Fruit fly (Drosophila melanogaster) whole organism, embryonic: ENCODE measurements around the gene sau.
A peak's percentile ranks its signal among the peaks of the same experiment; 100 is the strongest.

Source experiments
- CG11456 ChIP-seq: fragments of 200-800 bp; sonication (Bioruptor generic); IDR thresholded peaks from 3 replicates; pipeline ENCODE4 v1.3.6; 2022; ENCODE audit warnings: missing biosample characterization, missing genetic modification characterization
- CG11504 ChIP-seq: fragments of 200-800 bp; sonication (Bioruptor generic); optimal IDR thresholded peaks from 3 replicates; lab custom pipeline; 2019; ENCODE audit warnings: missing biosample characterization, mild to moderate bottlenecking, missing genetic modification characterization, moderate library complexity
- CG13775 ChIP-seq: fragments of 200-800 bp; sonication (Bioruptor generic); optimal IDR thresholded peaks from 3 replicates; lab custom pipeline; 2017; ENCODE audit warnings: missing biosample characterization, mild to moderate bottlenecking, missing genetic modification characterization
- CG14441 ChIP-seq: fragments of 200-800 bp; sonication (Bioruptor generic); IDR thresholded peaks from 2 replicates; pipeline ENCODE4 v1.3.6; 2022; ENCODE audit warnings: missing biosample characterization, missing genetic modification characterization
- CG15514 ChIP-seq: fragments of 200-800 bp; sonication (Bioruptor generic); optimal IDR thresholded peaks from 3 replicates; lab custom pipeline; 2017; ENCODE audit warnings: missing biosample characterization, missing genetic modification characterization, mild to moderate bottlenecking, moderate library complexity, missing genetic modification reagents
- CG1603 ChIP-seq: fragments of 200-800 bp; sonication (Bioruptor generic); optimal IDR thresholded peaks from 2 replicates; lab custom pipeline; 2019; ENCODE audit warnings: missing biosample characterization, mild to moderate bottlenecking, missing genetic modification characterization, moderate library complexity
- CG17328 ChIP-seq: fragments of 200-800 bp; sonication (Bioruptor generic); IDR thresholded peaks from 2 replicates; pipeline ENCODE4 v1.3.6; 2022; ENCODE audit warnings: missing biosample characterization, missing genetic modification characterization
- CG2712 ChIP-seq: fragments of 200-800 bp; optimal IDR thresholded peaks from 3 replicates; lab custom pipeline; 2019; ENCODE audit warnings: missing biosample characterization, mild to moderate bottlenecking, missing genetic modification characterization, moderate library complexity
- CG3163 ChIP-seq: fragments of 200-800 bp; sonication (Bioruptor generic); optimal IDR thresholded peaks from 3 replicates; lab custom pipeline; 2016; ENCODE audit warnings: missing biosample characterization, missing genetic modification characterization
- CG4424 ChIP-seq: fragments of 200-800 bp; sonication (Bioruptor generic); optimal IDR thresholded peaks from 3 replicates; lab custom pipeline; 2016; ENCODE audit warnings: missing biosample characterization, missing genetic modification characterization
- CG6689 ChIP-seq: fragments of 200-800 bp; sonication (Bioruptor generic); IDR thresholded peaks from 2 replicates; pipeline ENCODE4 v1.3.6; 2022; ENCODE audit warnings: missing biosample characterization, missing genetic modification characterization
- CG7357 ChIP-seq: fragments of 200-800 bp; sonication (Bioruptor generic); IDR thresholded peaks from 3 replicates; pipeline ENCODE4 v1.3.6; 2022; ENCODE audit warnings: missing biosample characterization, missing genetic modification characterization
- CG7745 ChIP-seq: fragments of 200-800 bp; sonication (Bioruptor generic); optimal IDR thresholded peaks from 2 replicates; lab custom pipeline; 2018; ENCODE audit warnings: missing biosample characterization, mild to moderate bottlenecking, missing genetic modification characterization, moderate library complexity
- CG9876 ChIP-seq: fragments of 200-800 bp; sonication (Bioruptor generic); optimal IDR thresholded peaks from 2 replicates; lab custom pipeline; 2016; ENCODE audit warnings: missing biosample characterization, missing genetic modification characterization
- D ChIP-seq, 2 experiments: fragments of 200-800 bp in 1 of 2; fragments of >200 bp in 1 of 2; sonication (Bioruptor generic) in 1 of 2; optimal IDR thresholded peaks; 2 replicates in 1 of 2; 3 replicates in 1 of 2; lab custom pipeline; 2017; ENCODE audit warnings: mild to moderate bottlenecking in 1 of 2, missing biosample characterization in 1 of 2, missing genetic modification characterization in 1 of 2, missing genetic modification reagents in 1 of 2
- D19A ChIP-seq: fragments of 200-800 bp; optimal IDR thresholded peaks from 3 replicates; lab custom pipeline; 2019; ENCODE audit warnings: missing biosample characterization, mild to moderate bottlenecking, missing genetic modification characterization, moderate library complexity
- Ets65A ChIP-seq: fragments of 200-800 bp; sonication (Bioruptor generic); peaks from one replicate; lab custom pipeline; 2016; ENCODE audit warnings: missing biosample characterization, missing genetic modification characterization
- HLH3B ChIP-seq: fragments of 200-800 bp; sonication (Bioruptor generic); IDR thresholded peaks from 2 replicates; pipeline ENCODE4 v1.3.6; 2022; ENCODE audit warnings: missing biosample characterization, missing genetic modification characterization
- Hmr ChIP-seq: fragments of 200-800 bp; sonication (Bioruptor generic); optimal IDR thresholded peaks from 3 replicates; lab custom pipeline; 2017; ENCODE audit warnings: mild to moderate bottlenecking, missing biosample characterization, missing genetic modification reagents, missing genetic modification characterization
- Sox102F ChIP-seq: fragments of 200-800 bp; sonication (Bioruptor generic); optimal IDR thresholded peaks from 2 replicates; lab custom pipeline; 2018; ENCODE audit warnings: missing biosample characterization, mild to moderate bottlenecking, missing genetic modification characterization, moderate library complexity
- Xbp1 ChIP-seq: fragments of 200-800 bp; sonication (Bioruptor generic); optimal IDR thresholded peaks from 3 replicates; lab custom pipeline; 2016; ENCODE audit warnings: missing biosample characterization, mild to moderate bottlenecking, missing genetic modification characterization
- ara ChIP-seq: fragments of 200-800 bp; sonication (Bioruptor generic); IDR thresholded peaks from 2 replicates; pipeline ENCODE4 v1.3.6; 2022; ENCODE audit warnings: missing biosample characterization, missing genetic modification characterization
- dmrt11E ChIP-seq: fragments of 200-800 bp; sonication (Bioruptor generic); optimal IDR thresholded peaks from 3 replicates; lab custom pipeline; 2018; ENCODE audit warnings: missing biosample characterization, mild to moderate bottlenecking, missing genetic modification characterization, moderate library complexity
- dysf ChIP-seq: fragments of 200-800 bp; sonication (Bioruptor generic); IDR thresholded peaks from 3 replicates; pipeline ENCODE4 v1.3.6; 2022; ENCODE audit warnings: missing biosample characterization, missing genetic modification characterization
- gce ChIP-seq: fragments of 200-800 bp; sonication (Bioruptor generic); IDR thresholded peaks from 3 replicates; pipeline ENCODE4 v1.3.6; 2022; ENCODE audit warnings: missing biosample characterization, missing genetic modification characterization
- gem ChIP-seq: fragments of 200-800 bp; sonication (Bioruptor generic); optimal IDR thresholded peaks from 2 replicates; lab custom pipeline; 2019; ENCODE audit warnings: missing biosample characterization, mild to moderate bottlenecking, missing genetic modification characterization, moderate library complexity
- h ChIP-seq: fragments of >200 bp; optimal IDR thresholded peaks from 2 replicates; lab custom pipeline; 2017
- mam ChIP-seq: fragments of 200-800 bp; sonication (Bioruptor generic); optimal IDR thresholded peaks from 3 replicates; lab custom pipeline; 2016; ENCODE audit warnings: missing biosample characterization, missing genetic modification characterization
- pan ChIP-seq, 4 experiments: fragments of >200 bp in 3 of 4; fragments of 200-800 bp in 1 of 4; sonication (Bioruptor generic) in 1 of 4; optimal IDR thresholded peaks in 3 of 4; IDR thresholded peaks in 1 of 4; 2 replicates each; pipeline versions ENCODE4 v1.3.6 to Lab custom; 2017 to 2022; ENCODE audit warnings: missing biosample characterization in 2 of 4, missing genetic modification characterization in 2 of 4, mixed read lengths in 1 of 4
- prd ChIP-seq, 3 experiments: fragments of >200 bp in 2 of 3; fragments of 200-800 bp in 1 of 3; sonication (Bioruptor generic) in 1 of 3; optimal IDR thresholded peaks in 2 of 3; IDR thresholded peaks in 1 of 3; 2 replicates in 2 of 3; 3 replicates in 1 of 3; pipeline versions ENCODE4 v1.3.6 to Lab custom; 2017 to 2022; ENCODE audit warnings: missing biosample characterization in 1 of 3, missing genetic modification characterization in 1 of 3
- pros ChIP-seq: fragments of 200-800 bp; sonication (Bioruptor generic); optimal IDR thresholded peaks from 3 replicates; lab custom pipeline; 2019; ENCODE audit warnings: missing biosample characterization, mild to moderate bottlenecking, missing genetic modification characterization, moderate library complexity
- ranshi ChIP-seq: fragments of 200-800 bp; sonication (Bioruptor generic); IDR thresholded peaks from 2 replicates; pipeline ENCODE4 v1.3.6; 2022; ENCODE audit warnings: missing biosample characterization, missing genetic modification characterization
- row ChIP-seq: fragments of 200-800 bp; sonication (Bioruptor generic); IDR thresholded peaks from 3 replicates; pipeline ENCODE4 v1.3.6; 2022; ENCODE audit warnings: missing biosample characterization, missing genetic modification characterization
- sens ChIP-seq: fragments of 200-800 bp; sonication (Bioruptor generic); peaks from one replicate; lab custom pipeline; 2016; ENCODE audit warnings: missing biosample characterization, missing genetic modification characterization
- sens-2 ChIP-seq: fragments of 200-800 bp; sonication (Bioruptor generic); IDR thresholded peaks from 2 replicates; pipeline ENCODE4 v1.3.6; 2022; ENCODE audit warnings: missing biosample characterization, missing genetic modification characterization
- seq ChIP-seq: fragments of 200-800 bp; sonication (Bioruptor generic); IDR thresholded peaks from 2 replicates; pipeline ENCODE4 v1.3.6; 2022; ENCODE audit warnings: missing biosample characterization, missing genetic modification characterization
- slbo ChIP-seq: fragments of 200-800 bp; sonication (Bioruptor generic); IDR thresholded peaks from 2 replicates; pipeline ENCODE4 v1.3.6; 2022; ENCODE audit warnings: missing biosample characterization, missing genetic modification characterization
- sr ChIP-seq: fragments of 200-800 bp; sonication (Bioruptor generic); IDR thresholded peaks from 3 replicates; pipeline ENCODE4 v1.3.6; 2022; ENCODE audit warnings: missing biosample characterization, missing genetic modification characterization
- ttk ChIP-seq: fragments of 200-800 bp; sonication (Bioruptor generic); IDR thresholded peaks from 2 replicates; pipeline ENCODE4 v2.1.2; 2022; ENCODE audit warnings: missing biosample characterization, missing genetic modification characterization
- tx ChIP-seq: fragments of 200-800 bp; sonication (Bioruptor generic); optimal IDR thresholded peaks from 2 replicates; lab custom pipeline; 2016; ENCODE audit warnings: missing biosample characterization, missing genetic modification characterization

The sau gene

DNA sequence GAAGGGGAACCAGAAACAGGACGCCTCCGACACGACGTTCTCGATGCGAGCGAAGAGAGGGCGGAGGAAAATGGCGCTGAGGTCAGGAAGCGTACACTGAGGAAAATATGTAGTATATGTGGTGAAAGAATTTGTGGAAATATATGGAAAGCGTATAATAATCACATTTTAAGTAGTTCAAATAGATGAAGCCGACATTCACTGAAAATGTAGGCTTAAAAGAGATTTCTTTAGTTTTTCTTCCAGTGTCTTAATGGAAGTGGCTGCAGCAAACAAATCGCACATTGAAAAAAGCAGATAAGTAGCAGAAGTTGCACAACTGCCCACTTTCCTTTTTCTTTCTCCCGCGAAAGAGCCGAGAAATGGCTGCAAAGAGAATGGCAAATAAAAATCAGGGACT is 23.4 kb downstream of the sau start:
- TF ChIP-seq HLH3B (GFP tag; lab: Robert Waterston, UW), result no peak
- TF ChIP-seq gce (GFP tag; lab: Robert Waterston, UW), result 0 out of 3 replicates have a peak, but pooled peaks have one; percentile 7
- peak; percentile 32; the same call in 2 of the 3 replicates for TF ChIP-seq row (GFP tag; lab: Robert Waterston, UW)
- TF ChIP-seq CG3163 (GFP tag; lab: Kevin White, UChicago), result no peak
- TF ChIP-seq slbo (GFP tag; lab: Robert Waterston, UW), result peak; percentile 27; the same call in 1 of the 2 replicates
- no peak for TF ChIP-seq pan (optimal IDR thresholded peaks at IDR 0.05; lab: Kevin White, UChicago)
- TF ChIP-seq pan (GFP tag; optimal IDR thresholded peaks at IDR 0.05 in 1 of 2, IDR thresholded peaks at IDR 0.05 in 1 of 2), result peak in 1 of 2 experiments; percentile 36
- TF ChIP-seq CG7357 (GFP tag; lab: Robert Waterston, UW), result 0 out of 3 replicates have a peak, but pooled peaks have one; percentile 30
- no peak for TF ChIP-seq CG7745 (tag; lab: Kevin White, UChicago)
- TF ChIP-seq ttk, result 0 out of 2 replicates have a peak, but pooled peaks have one; percentile 9
- TF ChIP-seq CG1603, result peak; percentile 16
- no peak for TF ChIP-seq pros (GFP tag; lab: Kevin White, UChicago)
- no peak for TF ChIP-seq CG2712
- TF ChIP-seq CG13775 (GFP tag; lab: Kevin White, UChicago), result no peak
- no peak for TF ChIP-seq ranshi
- TF ChIP-seq prd (optimal IDR thresholded peaks at IDR 0.05; lab: Kevin White, UChicago), result no peak
- TF ChIP-seq prd (GFP tag; IDR thresholded peaks at IDR 0.05; lab: Robert Waterston, UW), result peak; percentile 65; the same call in 2 of the 3 replicates
- TF ChIP-seq CG9876 (GFP tag; lab: Kevin White, UChicago), result no peak
- peak; percentile 26 for TF ChIP-seq Sox102F (GFP tag; lab: Kevin White, UChicago)
- TF ChIP-seq CG11456 (GFP tag; lab: Robert Waterston, UW), result no peak
- no peak for TF ChIP-seq sens-2 (GFP tag; lab: Robert Waterston, UW)
- TF ChIP-seq Xbp1, result no peak
- peak; percentile 70 for TF ChIP-seq sens (GFP tag; lab: Kevin White, UChicago)
- 0 out of 2 replicates have a peak, but pooled peaks have one; percentile 46 for TF ChIP-seq ara
- TF ChIP-seq D19A (tag; lab: Kevin White, UChicago), result no peak
- TF ChIP-seq h (lab: Kevin White, UChicago), result no peak
- 0 out of 2 replicates have a peak, but pooled peaks have one; percentile 27 for TF ChIP-seq CG6689 (GFP tag; lab: Robert Waterston, UW)
- TF ChIP-seq seq (GFP tag; lab: Robert Waterston, UW), result 0 out of 2 replicates have a peak, but pooled peaks have one; percentile 11
- TF ChIP-seq Ets65A (GFP tag; lab: Kevin White, UChicago), result peak; percentile 93
- peak; percentile 7 for TF ChIP-seq Hmr
- no peak for TF ChIP-seq mam
- 0 out of 2 replicates have a peak, but pooled peaks have one; percentile 39 for TF ChIP-seq CG17328 (GFP tag; lab: Robert Waterston, UW)
- TF ChIP-seq dysf (GFP tag; lab: Robert Waterston, UW), result 0 out of 3 replicates have a peak, but pooled peaks have one; percentile 31
- peak; percentile 23 for TF ChIP-seq gem (tag; lab: Kevin White, UChicago)
- TF ChIP-seq, all 482 proteins: peak for 18

DNA sequence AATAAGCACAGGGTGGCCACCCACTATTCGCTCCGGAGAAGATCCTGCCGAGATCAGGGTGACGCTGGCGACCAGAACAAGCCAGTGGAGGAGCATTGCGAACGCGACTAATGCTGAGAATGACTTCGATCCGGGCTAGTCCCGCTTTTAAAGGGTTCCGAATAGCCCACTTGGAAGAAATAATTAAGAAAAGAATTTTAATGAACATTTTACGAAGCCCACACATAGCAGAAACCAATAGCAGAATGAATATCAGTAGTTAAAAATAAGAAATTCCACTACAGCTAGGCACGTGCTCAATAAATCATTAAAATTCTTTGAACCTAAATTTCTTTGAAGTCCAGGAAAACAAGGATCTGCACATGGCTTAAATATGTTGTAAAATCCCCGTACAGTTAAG is 25.0 kb downstream of the sau start, which contains the start of gene Ser12:
TSS of gene Ser12 (minus strand) at position 101 of the 400 bp plus-strand sequence.
- TF ChIP-seq D (optimal IDR thresholded peaks at IDR 0.05; lab: Kevin White, UChicago) (no peak), D (GFP tag; optimal IDR thresholded peaks at IDR 0.05; lab: Kevin White, UChicago) (no peak), sr (no peak), dmrt11E (tag; lab: Kevin White, UChicago) (no peak), CG4424 (GFP tag; lab: Kevin White, UChicago) (no peak), CG15514 (GFP tag; lab: Kevin White, UChicago) (no peak), CG11504 (tag; lab: Kevin White, UChicago) (no peak), CG14441 (GFP tag; lab: Robert Waterston, UW) (no peak), tx (GFP tag; lab: Kevin White, UChicago) (no peak)
- TF ChIP-seq, all 482 proteins: peak for 0
